Worm (Caenorhabditis elegans): Measurements from ENCODE around the gene kle-2.
"Not testable (repeated sequence)": the region's sequence is repeated elsewhere in the genome, so short reads cannot be mapped to it uniquely, and the experiment has no call there.

Gene kle-2

DNA sequence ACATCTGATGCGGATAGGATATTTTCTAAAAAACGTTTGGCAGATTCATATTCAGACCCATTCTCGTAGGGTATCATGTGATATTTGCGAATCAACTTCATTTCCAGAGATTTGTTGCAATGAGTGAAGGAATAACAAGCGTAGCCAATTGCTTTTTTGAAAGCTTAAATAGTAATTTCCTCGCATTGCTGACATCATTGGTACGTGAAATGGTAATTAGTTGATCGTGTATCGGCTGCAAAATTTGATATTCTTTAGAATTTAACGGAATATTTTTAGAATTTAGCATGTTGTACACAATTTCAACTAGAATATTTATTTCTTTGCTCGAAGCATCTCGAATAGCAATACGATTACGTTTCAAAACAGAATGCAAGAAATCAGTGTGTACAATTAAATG is 21.1 kb downstream of the kle-2 start, which contains the start of gene F54H12.4:
Gene F54H12.4, minus strand, starts transcription at position 101 of the 400 bp plus-strand sequence.
- TF ChIP-seq cebp-1 (GFP tag; IDR thresholded peaks at IDR 0.05); cebp-1 (tag; optimal IDR thresholded peaks at IDR 0.05); efl-1 (GFP tag; optimal IDR thresholded peaks at IDR 0.05); lin-26 (GFP tag; IDR thresholded peaks at IDR 0.05): not testable (repeated sequence)

- not testable (repeated sequence) for TF ChIP-seq tbp1 (GFP tag; optimal IDR thresholded peaks at IDR 0.05); nhr-179 (tag; optimal IDR thresholded peaks at IDR 0.05); lsy-27 (tag; optimal IDR thresholded peaks at IDR 0.05; ENCODE audit: borderline replicate concordance, insufficient read depth)
Observed at ce11 chrIII:7964281-7964680, 22.8 kb downstream of the kle-2 start, which contains the start of gene F54H12.2. Gene F54H12.2, plus strand, starts transcription at chrIII:7964581.

DNA sequence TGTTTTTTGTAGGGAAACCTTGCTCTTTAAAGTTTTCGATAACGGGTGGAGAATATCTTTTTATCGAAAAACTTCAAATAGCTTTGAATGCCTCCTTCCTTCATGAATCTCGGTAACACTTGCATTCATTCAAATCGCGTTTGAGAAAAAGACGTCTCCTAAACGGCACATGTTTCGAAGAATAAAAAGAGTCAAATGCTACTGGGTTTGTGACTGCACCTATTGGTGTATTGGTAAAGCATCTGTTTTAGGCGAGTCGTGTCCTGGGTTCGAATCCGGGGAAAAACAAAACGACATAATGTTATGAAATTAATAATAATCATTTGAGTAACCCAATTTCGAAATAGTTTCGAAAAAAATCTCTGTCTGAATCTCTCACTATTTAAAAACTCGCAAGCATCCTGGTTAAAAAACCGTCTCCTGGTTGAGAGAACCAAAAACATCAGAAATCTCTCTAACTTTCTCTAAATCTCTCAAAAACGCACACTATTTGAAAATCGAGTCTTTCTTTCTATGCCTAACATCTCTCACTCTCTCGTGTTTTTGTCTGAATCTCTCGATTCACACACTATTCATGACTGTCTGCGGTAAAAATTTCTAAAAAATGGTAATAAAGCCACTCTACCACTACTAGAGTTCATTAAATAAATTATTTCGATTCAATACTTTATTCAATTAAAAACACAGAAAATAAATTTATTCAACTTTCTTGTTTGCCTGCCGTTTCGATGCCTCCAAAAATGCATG is 24.6 kb downstream of the kle-2 start:
- TF ChIP-seq rpc-1 (optimal IDR thresholded peaks at IDR 0.05) = peak; percentile 23
- TF ChIP-seq rpc-1 (tag; optimal IDR thresholded peaks at IDR 0.05) = peak; percentile 66
- peak; percentile 14 for TF ChIP-seq tbp1 (GFP tag; optimal IDR thresholded peaks at IDR 0.05)
- peak; percentile 46; the same call in 1 of the 2 replicates for TF ChIP-seq madf-6 (GFP tag; IDR thresholded peaks at IDR 0.05)
- TF ChIP-seq B0261.1 (tag; optimal IDR thresholded peaks at IDR 0.05) = peak; percentile 38
- peak; percentile 31 for TF ChIP-seq ztf-18 (tag; optimal IDR thresholded peaks at IDR 0.05)
- TF ChIP-seq hmg-1.2 (GFP tag; IDR thresholded peaks at IDR 0.05) = peak; percentile 57
- TF ChIP-seq lin-26 (GFP tag; IDR thresholded peaks at IDR 0.05) = peak; percentile 44; the same call in 1 of the 2 replicates

ce11 chrIII:7969121-7969520 is 27.6 kb downstream of the kle-2 start, which contains the start of the genes F54H12.8 and F54H12.7:
Gene F54H12.8, minus strand, starts transcription at chrIII:7969221.
Gene F54H12.7, plus strand, starts transcription at chrIII:7969349.
- no peak for TF ChIP-seq T07F8.4 (tag; optimal IDR thresholded peaks at IDR 0.05)
- TF ChIP-seq ztf-22 (GFP tag; optimal IDR thresholded peaks at IDR 0.05) = no peak
- TF ChIP-seq Y53G8AR.9 (GFP tag; conservative IDR thresholded peaks at IDR 0.05) = no peak
- TF ChIP-seq gei-17 (GFP tag; optimal IDR thresholded peaks at IDR 0.05) = no peak

DNA sequence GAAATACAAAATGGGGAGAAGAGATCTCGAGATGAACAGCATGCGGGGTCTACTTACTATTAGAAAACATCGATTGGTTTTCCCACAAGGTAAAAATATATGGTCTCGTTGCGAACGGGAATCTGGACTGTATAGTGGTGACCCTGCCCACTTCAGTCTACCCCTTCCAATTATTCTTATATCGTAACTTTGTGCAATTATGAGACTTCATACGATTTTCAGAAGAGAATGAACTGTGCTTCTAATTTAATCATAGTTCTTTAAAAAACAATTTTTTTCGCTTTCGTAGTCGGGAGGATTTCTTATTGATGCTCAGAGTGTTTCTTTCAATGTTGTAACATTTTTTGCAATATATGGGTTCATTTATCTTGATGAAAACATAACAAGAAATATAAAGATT is 30.5 kb downstream of the kle-2 start, which contains the start of gene F54H12.5:
Gene F54H12.5, minus strand, starts transcription at position 101 of the 400 bp plus-strand sequence.
- no peak for TF ChIP-seq ceh-58 (GFP tag; IDR thresholded peaks at IDR 0.05)
- no peak for TF ChIP-seq D2030.7 (GFP tag; IDR thresholded peaks at IDR 0.05)
- TF ChIP-seq ekl-4 (GFP tag; IDR thresholded peaks at IDR 0.05) = 0 out of 2 replicates have a peak, but pooled peaks have one; percentile 52
- peak; percentile 31 for TF ChIP-seq hrde-1 (tag; optimal IDR thresholded peaks at IDR 0.05; ENCODE audit: borderline replicate concordance)
- TF ChIP-seq F22D6.2 (tag; optimal IDR thresholded peaks at IDR 0.05) = no peak
- 0 out of 2 replicates have a peak, but pooled peaks have one; percentile 48 for TF ChIP-seq Y56A3A.18 (GFP tag; IDR thresholded peaks at IDR 0.05)
- TF ChIP-seq snpc-3.4 (tag; optimal IDR thresholded peaks at IDR 0.05) = peak; percentile 21
- no peak for TF ChIP-seq attf-5 (GFP tag; optimal IDR thresholded peaks at IDR 0.05)
- no peak for TF ChIP-seq somi-1 (GFP tag; optimal IDR thresholded peaks at IDR 0.05)
- TF ChIP-seq snpc-1.1 (tag; optimal IDR thresholded peaks at IDR 0.05; ENCODE audit: insufficient read depth) = no peak
- TF ChIP-seq ama-1 (optimal IDR thresholded peaks at IDR 0.05) = no peak
- peak in 1 of 2 experiments; percentile 15 for TF ChIP-seq ama-1 (GFP tag; optimal IDR thresholded peaks at IDR 0.05)
- peak; percentile 10 for TF ChIP-seq F49E8.2 (tag; optimal IDR thresholded peaks at IDR 0.05; ENCODE audit: insufficient read depth)
- 0 out of 2 replicates have a peak, but pooled peaks have one; percentile 36 for TF ChIP-seq Y53G8AR.9 (GFP tag; conservative IDR thresholded peaks at IDR 0.05)
- peak; percentile 39; the same call in 1 of the 2 replicates for TF ChIP-seq madf-6 (GFP tag; IDR thresholded peaks at IDR 0.05)
- TF ChIP-seq madf-3 (GFP tag; IDR thresholded peaks at IDR 0.05) = 0 out of 2 replicates have a peak, but pooled peaks have one; percentile 45

Measured in whole organism, young adult.